Worm (Caenorhabditis elegans): ENCODE results near the gene F40B5.2.
A peak's percentile ranks its signal among the peaks of the same experiment; 100 is the strongest.

F40B5.2 gene

DNA sequence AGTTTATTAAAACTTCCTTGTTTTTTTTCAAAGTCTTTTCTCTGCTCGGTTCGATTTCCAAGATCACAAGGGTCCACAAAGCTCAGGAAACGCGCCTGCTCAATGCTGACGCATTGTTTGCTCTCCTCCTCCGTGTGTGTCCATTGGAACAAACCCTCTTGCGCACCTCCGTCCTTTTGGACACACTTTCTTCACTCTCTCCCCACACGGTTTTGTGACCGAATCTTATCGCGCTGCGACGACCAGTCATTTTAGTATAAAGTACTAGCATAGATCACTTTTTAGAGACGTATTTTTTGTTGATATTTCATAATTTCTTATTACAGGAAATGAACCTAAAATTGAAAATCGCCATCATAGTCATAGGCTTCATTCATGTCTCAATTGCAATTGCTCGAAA, 557 bp downstream of the F40B5.2 start:
- TF ChIP-seq ztf-11 (tag; optimal IDR thresholded peaks at IDR 0.05), result peak; percentile 44
- TF ChIP-seq nhr-12 (tag; optimal IDR thresholded peaks at IDR 0.05), result no peak
- TF ChIP-seq flh-1 (GFP tag; optimal IDR thresholded peaks at IDR 0.05), result no peak
- no peak for TF ChIP-seq ceh-39 (tag; optimal IDR thresholded peaks at IDR 0.05)
- peak; percentile 82 for TF ChIP-seq lin-13 (tag; optimal IDR thresholded peaks at IDR 0.05)
- TF ChIP-seq M03D4.4 (tag; optimal IDR thresholded peaks at IDR 0.05), result peak; percentile 37
- peak; percentile 11 for TF ChIP-seq hlh-1 (tag; optimal IDR thresholded peaks at IDR 0.05)
- no peak for TF ChIP-seq bed-3 (GFP tag; optimal IDR thresholded peaks at IDR 0.05)
- TF ChIP-seq tbx-8 (GFP tag; optimal IDR thresholded peaks at IDR 0.05), result no peak
- no peak for TF ChIP-seq nhr-76 (tag; optimal IDR thresholded peaks at IDR 0.05)
- TF ChIP-seq snpc-4 (tag; optimal IDR thresholded peaks at IDR 0.05), result no peak
- TF ChIP-seq nhr-237 (tag; optimal IDR thresholded peaks at IDR 0.05), result no peak
- no peak for TF ChIP-seq ceh-83 (GFP tag; optimal IDR thresholded peaks at IDR 0.05)
- TF ChIP-seq lin-32 (GFP tag; optimal IDR thresholded peaks at IDR 0.05), result no peak
- no peak for TF ChIP-seq mls-2 (tag; optimal IDR thresholded peaks at IDR 0.05)
- TF ChIP-seq elt-1 (tag; optimal IDR thresholded peaks at IDR 0.05; ENCODE audit: borderline replicate concordance, insufficient read depth), result no peak
- TF ChIP-seq ham-2 (GFP tag; optimal IDR thresholded peaks at IDR 0.05), result no peak
- TF ChIP-seq zip-8 (tag; optimal IDR thresholded peaks at IDR 0.05), result no peak
- no peak for TF ChIP-seq nhr-28 (tag; optimal IDR thresholded peaks at IDR 0.05)
- no peak for TF ChIP-seq elt-3 (tag; optimal IDR thresholded peaks at IDR 0.05)
- TF ChIP-seq nhr-2 (tag; optimal IDR thresholded peaks at IDR 0.05), result no peak
- no peak for TF ChIP-seq mab-5 (tag; optimal IDR thresholded peaks at IDR 0.05)
- no peak for TF ChIP-seq unc-120 (tag; optimal IDR thresholded peaks at IDR 0.05; ENCODE audit: poor library complexity, severe bottlenecking)
- peak; percentile 51 for TF ChIP-seq cnd-1 (tag; optimal IDR thresholded peaks at IDR 0.05)
- TF ChIP-seq ceh-43 (GFP tag; optimal IDR thresholded peaks at IDR 0.05), result no peak
- TF ChIP-seq ces-1 (GFP tag; optimal IDR thresholded peaks at IDR 0.05), result peak; percentile 8
- no peak for TF ChIP-seq unc-39 (tag; optimal IDR thresholded peaks at IDR 0.05)
- TF ChIP-seq pha-4 (tag; optimal IDR thresholded peaks at IDR 0.05), result peak; percentile 69
- no peak for TF ChIP-seq blmp-1 (tag; optimal IDR thresholded peaks at IDR 0.05)
- TF ChIP-seq sptf-1 (tag; optimal IDR thresholded peaks at IDR 0.05), result peak; percentile 62
- no peak for TF ChIP-seq sem-2 (GFP tag; optimal IDR thresholded peaks at IDR 0.05)
- TF ChIP-seq mep-1 (tag; optimal IDR thresholded peaks at IDR 0.05), result peak; percentile 89
- TF ChIP-seq drap-1 (GFP tag; optimal IDR thresholded peaks at IDR 0.05), result peak; percentile 22
- no peak for TF ChIP-seq unc-62 (GFP tag; optimal IDR thresholded peaks at IDR 0.05)
- TF ChIP-seq lsy-2 (tag; optimal IDR thresholded peaks at IDR 0.05), result peak; percentile 56

DNA sequence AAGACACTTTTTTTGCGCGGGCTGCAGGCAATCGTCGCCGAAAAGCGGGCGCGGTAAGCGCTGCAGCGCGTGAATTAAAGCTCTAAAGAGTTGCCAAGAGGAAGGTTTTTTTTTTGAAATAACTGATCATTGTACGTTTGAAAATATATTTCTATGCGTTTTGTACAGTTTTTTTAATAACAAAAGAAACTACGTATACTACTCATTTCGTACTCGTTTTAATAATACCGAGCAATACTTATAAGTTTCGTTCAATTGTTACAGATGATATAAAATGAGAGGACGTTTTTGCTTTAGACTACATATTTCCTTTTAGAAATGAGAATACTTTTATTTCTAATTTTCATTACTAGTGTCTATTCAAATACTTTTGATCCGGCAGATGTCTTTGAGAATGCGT, 4.3 kb downstream of the F40B5.2 start, which contains the start of gene nep-15:
Gene nep-15, plus strand, starts transcription at position 301 of the 400 bp plus-strand sequence.
- TF ChIP-seq mab-5 (tag; optimal IDR thresholded peaks at IDR 0.05), result no peak
- TF ChIP-seq hlh-1 (tag; optimal IDR thresholded peaks at IDR 0.05), result no peak
- TF ChIP-seq M03D4.4 (tag; optimal IDR thresholded peaks at IDR 0.05), result no peak
- no peak for TF ChIP-seq nhr-2 (tag; optimal IDR thresholded peaks at IDR 0.05)
- TF ChIP-seq ces-1 (GFP tag; optimal IDR thresholded peaks at IDR 0.05), result no peak
- TF ChIP-seq pha-4 (tag; optimal IDR thresholded peaks at IDR 0.05), result no peak
- no peak for TF ChIP-seq nhr-12 (tag; optimal IDR thresholded peaks at IDR 0.05)
- TF ChIP-seq cnd-1 (tag; optimal IDR thresholded peaks at IDR 0.05), result no peak
- TF ChIP-seq sptf-1 (tag; optimal IDR thresholded peaks at IDR 0.05), result no peak
- no peak for TF ChIP-seq ceh-39 (tag; optimal IDR thresholded peaks at IDR 0.05)
- TF ChIP-seq unc-62 (GFP tag; optimal IDR thresholded peaks at IDR 0.05), result no peak
- no peak for TF ChIP-seq blmp-1 (tag; optimal IDR thresholded peaks at IDR 0.05)
- TF ChIP-seq drap-1 (GFP tag; optimal IDR thresholded peaks at IDR 0.05), result no peak
- no peak for TF ChIP-seq zip-8 (tag; optimal IDR thresholded peaks at IDR 0.05)
- TF ChIP-seq elt-3 (tag; optimal IDR thresholded peaks at IDR 0.05), result no peak
- TF ChIP-seq lin-13 (tag; optimal IDR thresholded peaks at IDR 0.05), result no peak
- TF ChIP-seq lsy-2 (tag; optimal IDR thresholded peaks at IDR 0.05), result no peak

DNA sequence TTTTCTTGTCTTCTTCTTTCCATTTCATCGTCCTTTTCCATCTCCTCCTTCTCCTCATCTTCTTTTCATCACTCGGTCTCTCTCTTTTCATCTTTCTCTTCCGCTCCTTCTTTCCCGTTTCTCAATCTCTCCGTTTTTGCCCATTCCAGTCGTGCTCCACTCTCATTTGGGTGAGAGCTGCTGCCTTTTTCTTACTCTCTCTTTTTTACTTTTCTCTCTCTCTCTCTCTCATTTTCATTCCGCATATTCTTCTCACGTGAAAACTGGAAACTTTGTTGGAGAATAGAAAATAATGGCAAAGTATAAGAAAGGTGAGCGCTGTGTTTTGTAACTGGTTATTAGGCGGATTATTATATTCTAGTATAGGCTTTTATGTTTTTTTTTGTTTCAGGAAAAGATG, 10.7 kb downstream of the F40B5.2 start, which contains the start of gene tbc-18:
Gene tbc-18, plus strand, starts transcription at position 246 of the 400 bp plus-strand sequence.
- TF ChIP-seq blmp-1 (tag; optimal IDR thresholded peaks at IDR 0.05) (no peak), ces-1 (GFP tag; optimal IDR thresholded peaks at IDR 0.05) (peak; percentile 68)

DNA sequence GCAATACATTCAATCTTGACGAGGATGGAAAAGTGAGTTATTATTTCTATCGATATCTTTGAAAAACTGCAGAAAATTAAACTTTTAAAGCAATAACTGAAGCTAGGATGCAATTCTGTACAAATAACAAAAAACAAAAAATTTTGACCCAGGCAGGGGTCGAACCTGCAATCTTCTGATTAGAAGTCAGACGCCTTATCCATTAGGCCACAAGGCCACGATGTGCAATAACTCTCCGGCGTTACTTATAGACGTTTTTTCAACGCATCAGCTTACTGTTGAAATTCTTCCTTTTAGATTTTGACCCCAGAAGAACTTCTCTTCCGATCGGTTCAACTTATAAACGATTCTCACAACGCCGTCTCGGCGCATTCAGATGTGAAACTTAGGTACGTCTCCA, 14.0 kb downstream of the F40B5.2 start:
- no peak for TF ChIP-seq blmp-1 (tag; optimal IDR thresholded peaks at IDR 0.05)
- no peak for TF ChIP-seq nhr-76 (tag; optimal IDR thresholded peaks at IDR 0.05)
- TF ChIP-seq lin-32 (GFP tag; optimal IDR thresholded peaks at IDR 0.05), result no peak
- no peak for TF ChIP-seq mep-1 (tag; optimal IDR thresholded peaks at IDR 0.05)
- TF ChIP-seq tbx-8 (GFP tag; optimal IDR thresholded peaks at IDR 0.05), result no peak
- no peak for TF ChIP-seq nhr-2 (tag; optimal IDR thresholded peaks at IDR 0.05)
- TF ChIP-seq flh-1 (GFP tag; optimal IDR thresholded peaks at IDR 0.05), result no peak
- TF ChIP-seq unc-62 (GFP tag; optimal IDR thresholded peaks at IDR 0.05), result no peak
- TF ChIP-seq elt-3 (tag; optimal IDR thresholded peaks at IDR 0.05), result no peak
- TF ChIP-seq nhr-28 (tag; optimal IDR thresholded peaks at IDR 0.05), result no peak
- no peak for TF ChIP-seq zip-8 (tag; optimal IDR thresholded peaks at IDR 0.05)
- no peak for TF ChIP-seq ztf-11 (tag; optimal IDR thresholded peaks at IDR 0.05)
- no peak for TF ChIP-seq M03D4.4 (tag; optimal IDR thresholded peaks at IDR 0.05)
- no peak for TF ChIP-seq ham-2 (GFP tag; optimal IDR thresholded peaks at IDR 0.05)
- TF ChIP-seq elt-1 (tag; optimal IDR thresholded peaks at IDR 0.05; ENCODE audit: borderline replicate concordance, insufficient read depth), result no peak

Data from whole organism, mixed stage, embryonic.